Fruit fly (Drosophila melanogaster) whole organism, wandering third instar larva: ENCODE measurements around the gene Mst36Fb.

ENCODE experiments used
- Dfd ChIP-seq: fragments of >200 bp; optimal IDR thresholded peaks from 2 replicates; lab custom pipeline; 2017; ENCODE audit warnings: missing biosample characterization, missing genetic modification characterization
- Hr78 ChIP-seq: fragments of >200 bp; optimal IDR thresholded peaks from 2 replicates; lab custom pipeline; 2017; ENCODE audit warnings: missing biosample characterization, missing genetic modification characterization
- fru ChIP-seq: fragments of 200-800 bp; sonication (Bioruptor generic); optimal IDR thresholded peaks from 3 replicates; lab custom pipeline; 2016; ENCODE audit warnings: missing biosample characterization, mild to moderate bottlenecking, missing genetic modification characterization

DNA sequence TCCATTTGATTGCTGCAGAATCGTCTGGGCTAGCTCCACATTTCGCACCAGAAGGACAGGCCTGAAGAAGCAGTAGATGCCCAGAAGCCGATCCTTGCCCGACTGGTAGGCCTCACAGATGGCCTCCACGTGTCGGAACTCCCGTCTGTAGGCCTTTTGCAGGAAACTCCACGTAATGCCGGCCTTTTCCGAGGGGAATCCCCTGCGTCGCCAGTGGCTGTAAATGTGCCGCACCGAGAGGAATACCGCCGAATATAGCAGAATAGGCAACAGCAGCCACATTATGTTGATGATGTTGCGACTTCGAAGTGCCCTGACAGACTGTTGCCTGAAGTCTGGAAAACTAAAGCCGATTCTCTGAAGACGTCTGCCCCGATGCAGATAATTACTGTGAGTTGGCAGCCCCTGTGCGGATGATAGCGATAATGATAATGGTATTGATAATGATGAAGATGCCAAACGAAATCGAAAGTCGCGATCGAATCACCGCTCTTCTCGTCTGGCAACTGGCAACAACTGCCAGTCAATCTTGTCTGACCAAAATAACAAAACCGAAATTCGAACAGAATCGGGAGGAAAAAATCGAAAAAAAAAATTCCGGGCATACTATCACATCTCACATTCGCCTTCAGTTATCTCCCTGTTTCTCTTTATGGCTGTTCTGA, 22.1 kb downstream of the Mst36Fb start, which contains the start of gene Cyp310a1:
- TF ChIP-seq Dfd (GFP tag; lab: Kevin White, UChicago), result no peak
- no peak for TF ChIP-seq fru (GFP tag; lab: Kevin White, UChicago)
- no peak for TF ChIP-seq Hr78 (GFP tag; lab: Kevin White, UChicago)
